Fruit fly (Drosophila melanogaster) whole organism, embryonic: ENCODE data around the gene msn.
A peak's percentile ranks its signal among the peaks of the same experiment; 100 is the strongest.

Experiments used
- Ada2b ChIP-seq: fragments of 200-800 bp; sonication (Bioruptor generic); IDR thresholded peaks from 2 replicates; pipeline ENCODE4 v1.3.6; 2022; ENCODE audit warnings: missing biosample characterization, missing genetic modification characterization
- CG10267 ChIP-seq: fragments of 200-800 bp; sonication (Bioruptor generic); optimal IDR thresholded peaks from 2 replicates; lab custom pipeline; 2018; ENCODE audit warnings: missing biosample characterization, mild to moderate bottlenecking, missing genetic modification characterization, moderate library complexity
- CG11504 ChIP-seq: fragments of 200-800 bp; sonication (Bioruptor generic); optimal IDR thresholded peaks from 3 replicates; lab custom pipeline; 2019; ENCODE audit warnings: missing biosample characterization, mild to moderate bottlenecking, missing genetic modification characterization, moderate library complexity
- CG11695 ChIP-seq: fragments of 200-800 bp; sonication (Bioruptor generic); IDR thresholded peaks from 3 replicates; pipeline ENCODE4 v1.3.6; 2022; ENCODE audit warnings: missing biosample characterization, missing genetic modification characterization
- CG11696 ChIP-seq: fragments of 200-800 bp; sonication (Bioruptor generic); IDR thresholded peaks from 2 replicates; pipeline ENCODE4 v1.3.6; 2022; ENCODE audit warnings: missing biosample characterization, missing genetic modification characterization
- CG11723 ChIP-seq: fragments of 200-800 bp; sonication (Bioruptor generic); optimal IDR thresholded peaks from 2 replicates; lab custom pipeline; 2017; ENCODE audit warnings: missing biosample characterization, mild to moderate bottlenecking, missing genetic modification characterization
- CG12744 ChIP-seq: fragments of 200-800 bp; sonication (Bioruptor generic); optimal IDR thresholded peaks from 2 replicates; lab custom pipeline; 2016; ENCODE audit warnings: missing biosample characterization, missing genetic modification characterization
- CG13123 ChIP-seq: fragments of 200-800 bp; sonication (Bioruptor generic); optimal IDR thresholded peaks from 2 replicates; lab custom pipeline; 2016; ENCODE audit warnings: missing biosample characterization, missing genetic modification characterization
- CG14014 ChIP-seq: fragments of 200-800 bp; sonication (Bioruptor generic); IDR thresholded peaks from 2 replicates; pipeline ENCODE4 v1.3.6; 2022; ENCODE audit warnings: missing biosample characterization, missing genetic modification characterization
- CG14667 ChIP-seq: fragments of 200-800 bp; sonication (Bioruptor generic); IDR thresholded peaks from 2 replicates; pipeline ENCODE4 v1.3.6; 2022; ENCODE audit warnings: missing biosample characterization, missing genetic modification characterization
- CG1602 ChIP-seq: fragments of 200-800 bp; sonication (Bioruptor generic); optimal IDR thresholded peaks from 3 replicates; lab custom pipeline; 2016; ENCODE audit warnings: missing biosample characterization, missing genetic modification characterization
- CG16813 ChIP-seq: fragments of 200-800 bp; sonication (Bioruptor generic); IDR thresholded peaks from 3 replicates; pipeline ENCODE4 v1.3.6; 2022; ENCODE audit warnings: missing biosample characterization, missing genetic modification characterization; ENCODE audit not compliant: partially characterized antibody
- CG17385 ChIP-seq: fragments of 200-800 bp; sonication (Bioruptor generic); optimal IDR thresholded peaks from 3 replicates; lab custom pipeline; 2018; ENCODE audit warnings: missing biosample characterization, mild to moderate bottlenecking, missing genetic modification characterization
- CG17612 ChIP-seq: fragments of 200-800 bp; sonication (Bioruptor generic); IDR thresholded peaks from 2 replicates; pipeline ENCODE4 v1.3.6; 2022; ENCODE audit warnings: missing biosample characterization, missing genetic modification characterization
- CG1832 ChIP-seq: fragments of 200-800 bp; sonication (Bioruptor generic); optimal IDR thresholded peaks from 2 replicates; lab custom pipeline; 2017; ENCODE audit warnings: missing biosample characterization, mild to moderate bottlenecking, missing genetic modification characterization, inconsistent platforms
- CG18764 ChIP-seq: fragments of 200-800 bp; sonication (Bioruptor generic); optimal IDR thresholded peaks from 3 replicates; lab custom pipeline; 2016; ENCODE audit warnings: missing biosample characterization, missing genetic modification characterization
- CG34376 ChIP-seq: fragments of 200-800 bp; sonication (Bioruptor generic); optimal IDR thresholded peaks from 2 replicates; lab custom pipeline; 2018; ENCODE audit warnings: missing biosample characterization, mild to moderate bottlenecking, missing genetic modification characterization
- CG3726 ChIP-seq: fragments of 200-800 bp; sonication (Bioruptor generic); IDR thresholded peaks from 3 replicates; pipeline ENCODE4, ENCODE4 v1.3.6; 2022; ENCODE audit warnings: missing biosample characterization, missing genetic modification characterization
- CG42726 ChIP-seq: fragments of 200-800 bp; sonication (Bioruptor generic); IDR thresholded peaks from 2 replicates; pipeline ENCODE4 v1.3.6; 2022; ENCODE audit warnings: missing biosample characterization, missing genetic modification characterization; ENCODE audit not compliant: partially characterized antibody
- CG4617 ChIP-seq: fragments of 200-800 bp; sonication (Bioruptor generic); optimal IDR thresholded peaks from 3 replicates; lab custom pipeline; 2016; ENCODE audit warnings: missing biosample characterization, missing genetic modification characterization, borderline replicate concordance
- CG5180 ChIP-seq: fragments of 200-800 bp; sonication (Bioruptor generic); optimal IDR thresholded peaks from 3 replicates; lab custom pipeline; 2017; ENCODE audit warnings: missing biosample characterization, missing genetic modification characterization, mild to moderate bottlenecking, moderate library complexity, missing genetic modification reagents
- CG9437 ChIP-seq: fragments of 200-800 bp; sonication (Bioruptor generic); optimal IDR thresholded peaks from 2 replicates; lab custom pipeline; 2018; ENCODE audit warnings: missing biosample characterization, mild to moderate bottlenecking, missing genetic modification characterization
- E2f1 ChIP-seq: fragments of 200-800 bp; sonication (Bioruptor generic); IDR thresholded peaks from 2 replicates; pipeline ENCODE4 v1.3.6; 2022; ENCODE audit warnings: missing biosample characterization, missing genetic modification characterization
- Fer1 ChIP-seq: fragments of 200-800 bp; sonication (Bioruptor generic); optimal IDR thresholded peaks from 2 replicates; lab custom pipeline; 2017; ENCODE audit warnings: missing biosample characterization, mild to moderate bottlenecking, missing genetic modification characterization
- H2.0 ChIP-seq: fragments of 200-800 bp; sonication (Bioruptor generic); IDR thresholded peaks from 2 replicates; pipeline ENCODE4 v1.3.6; 2022; ENCODE audit warnings: missing biosample characterization, missing genetic modification characterization
- HLH3B ChIP-seq: fragments of 200-800 bp; sonication (Bioruptor generic); IDR thresholded peaks from 2 replicates; pipeline ENCODE4 v1.3.6; 2022; ENCODE audit warnings: missing biosample characterization, missing genetic modification characterization
- Hr39 ChIP-seq: fragments of >200 bp; optimal IDR thresholded peaks from 2 replicates; lab custom pipeline; 2017
- Hr78 ChIP-seq, 2 experiments: fragments of 200-800 bp in 1 of 2; fragments of >200 bp in 1 of 2; sonication (Bioruptor generic) in 1 of 2; optimal IDR thresholded peaks; 2 replicates each; lab custom pipeline; 2017 to 2019; ENCODE audit warnings: missing biosample characterization in 2 of 2, missing genetic modification characterization in 2 of 2, mild to moderate bottlenecking in 1 of 2, moderate library complexity in 1 of 2
- Med ChIP-seq: fragments of 200-800 bp; sonication (Bioruptor generic); peaks from one replicate; lab custom pipeline; 2016; ENCODE audit warnings: missing biosample characterization, missing genetic modification characterization, mild to moderate bottlenecking, inconsistent platforms, moderate library complexity
- Side ChIP-seq: fragments of 200-800 bp; sonication (Bioruptor generic); optimal IDR thresholded peaks from 2 replicates; lab custom pipeline; 2016; ENCODE audit warnings: missing biosample characterization, missing genetic modification characterization
- Sox102F ChIP-seq: fragments of 200-800 bp; sonication (Bioruptor generic); optimal IDR thresholded peaks from 2 replicates; lab custom pipeline; 2018; ENCODE audit warnings: missing biosample characterization, mild to moderate bottlenecking, missing genetic modification characterization, moderate library complexity
- Ssrp ChIP-seq: fragments of 200-800 bp; sonication (Bioruptor generic); optimal IDR thresholded peaks from 2 replicates; lab custom pipeline; 2018; ENCODE audit warnings: missing biosample characterization, mild to moderate bottlenecking, missing genetic modification characterization, moderate library complexity
- ab ChIP-seq: fragments of 200-800 bp; sonication (Bioruptor generic); optimal IDR thresholded peaks from 2 replicates; lab custom pipeline; 2016; ENCODE audit warnings: missing biosample characterization, missing genetic modification characterization
- abd-A ChIP-seq: fragments of 200-800 bp; sonication (Bioruptor generic); optimal IDR thresholded peaks from 3 replicates; lab custom pipeline; 2019; ENCODE audit warnings: missing biosample characterization, mild to moderate bottlenecking, missing genetic modification characterization, moderate library complexity
- amos ChIP-seq: fragments of 200-800 bp; sonication (Bioruptor generic); IDR thresholded peaks from 2 replicates; pipeline ENCODE4 v1.3.6; 2022; ENCODE audit warnings: missing biosample characterization, missing genetic modification characterization; ENCODE audit not compliant: partially characterized antibody
- bbx ChIP-seq: fragments of 200-800 bp; sonication (Bioruptor generic); IDR thresholded peaks from 2 replicates; pipeline ENCODE4 v1.3.6; 2022; ENCODE audit warnings: missing biosample characterization, missing genetic modification characterization; ENCODE audit not compliant: partially characterized antibody
- bsh ChIP-seq, 2 experiments: fragments of 200-800 bp; sonication (Bioruptor generic); optimal IDR thresholded peaks; 2 replicates each; lab custom pipeline; 2017 to 2018; ENCODE audit warnings: mild to moderate bottlenecking in 2 of 2, missing biosample characterization in 2 of 2, missing genetic modification characterization in 2 of 2, moderate library complexity in 1 of 2
- btn ChIP-seq: fragments of 200-800 bp; sonication (Bioruptor generic); optimal IDR thresholded peaks from 2 replicates; lab custom pipeline; 2016; ENCODE audit warnings: missing biosample characterization, missing genetic modification characterization
- croc ChIP-seq: fragments of 200-800 bp; sonication (Bioruptor generic); conservative IDR thresholded peaks from 3 replicates; pipeline ENCODE4 v1.3.6; 2022; ENCODE audit warnings: missing biosample characterization, missing genetic modification characterization
- esg ChIP-seq: fragments of 200-800 bp; sonication (Bioruptor generic); conservative IDR thresholded peaks from 2 replicates; pipeline ENCODE4 v1.3.6; 2022; ENCODE audit warnings: missing biosample characterization, missing genetic modification characterization
- fd96Cb ChIP-seq: fragments of 200-800 bp; sonication (Bioruptor generic); optimal IDR thresholded peaks from 2 replicates; lab custom pipeline; 2018; ENCODE audit warnings: missing biosample characterization, mild to moderate bottlenecking, missing genetic modification characterization, moderate library complexity
- ftz-f1 ChIP-seq: fragments of 200-800 bp; sonication (Bioruptor generic); optimal IDR thresholded peaks from 2 replicates; lab custom pipeline; 2016; ENCODE audit warnings: missing biosample characterization, missing genetic modification characterization
- knrl ChIP-seq: fragments of 200-800 bp; sonication (Bioruptor generic); IDR thresholded peaks from 3 replicates; pipeline ENCODE4 v1.3.6; 2022; ENCODE audit warnings: missing biosample characterization, missing genetic modification characterization; ENCODE audit not compliant: partially characterized antibody
- lbe ChIP-seq: fragments of 200-800 bp; sonication (Bioruptor generic); optimal IDR thresholded peaks from 2 replicates; lab custom pipeline; 2016; ENCODE audit warnings: missing biosample characterization, mild to moderate bottlenecking, missing genetic modification characterization
- row ChIP-seq: fragments of 200-800 bp; sonication (Bioruptor generic); IDR thresholded peaks from 3 replicates; pipeline ENCODE4 v1.3.6; 2022; ENCODE audit warnings: missing biosample characterization, missing genetic modification characterization
- run ChIP-seq: fragments of 200-800 bp; sonication (Bioruptor generic); optimal IDR thresholded peaks from 3 replicates; lab custom pipeline; 2018; ENCODE audit warnings: missing biosample characterization, mild to moderate bottlenecking, missing genetic modification characterization
- sd ChIP-seq: fragments of 200-800 bp; sonication (Bioruptor generic); optimal IDR thresholded peaks from 3 replicates; lab custom pipeline; 2018; ENCODE audit warnings: missing biosample characterization, mild to moderate bottlenecking, missing genetic modification characterization, moderate library complexity
- seq ChIP-seq: fragments of 200-800 bp; sonication (Bioruptor generic); IDR thresholded peaks from 2 replicates; pipeline ENCODE4 v1.3.6; 2022; ENCODE audit warnings: missing biosample characterization, missing genetic modification characterization
- sr ChIP-seq: fragments of 200-800 bp; sonication (Bioruptor generic); IDR thresholded peaks from 3 replicates; pipeline ENCODE4 v1.3.6; 2022; ENCODE audit warnings: missing biosample characterization, missing genetic modification characterization
- vvl ChIP-seq: fragments of 200-800 bp; sonication (Bioruptor generic); IDR thresholded peaks from 2 replicates; pipeline ENCODE4 v1.3.6; 2022; ENCODE audit warnings: missing biosample characterization, missing genetic modification characterization

msn gene

DNA sequence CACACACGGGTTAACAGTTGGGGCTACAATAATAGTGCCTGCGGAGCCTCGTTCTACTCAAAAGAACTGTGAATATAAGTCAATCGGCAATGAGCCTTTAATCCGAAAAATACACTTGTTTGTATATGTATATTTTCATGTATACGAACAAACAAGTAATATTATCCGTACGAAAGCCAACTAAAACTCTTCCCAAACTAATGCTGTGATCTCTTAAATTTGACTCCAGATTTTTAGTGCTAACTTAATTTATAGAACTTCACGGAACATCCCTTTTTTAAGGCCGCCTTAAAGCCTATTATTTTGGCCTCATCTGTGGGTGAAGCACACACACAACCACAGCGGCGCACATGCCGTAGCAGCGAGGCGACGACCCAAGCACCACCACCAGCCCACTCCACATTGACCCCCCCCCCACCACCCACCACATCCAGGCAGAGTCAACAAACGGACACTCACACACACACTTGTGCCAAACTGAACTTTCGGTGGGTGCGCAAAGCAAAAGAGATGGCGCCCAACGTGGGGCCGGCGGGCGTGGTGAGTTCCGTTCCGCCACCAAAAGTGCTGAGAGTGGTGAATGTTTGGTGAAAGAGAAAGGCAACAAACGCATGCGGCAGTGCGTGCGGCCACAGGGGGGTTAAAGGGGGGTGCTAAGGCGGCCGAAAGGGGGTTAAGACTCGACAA, 2.1 kb downstream of the msn start (continued):
- TF ChIP-seq lbe (peak; percentile 10), CG17385 (peak; percentile 88), Sox102F (GFP tag; lab: Kevin White, UChicago) (peak; percentile 83), abd-A (tag; lab: Kevin White, UChicago) (peak; percentile 77), CG5180 (GFP tag; lab: Kevin White, UChicago) (peak; percentile 80), E2f1 (GFP tag; lab: Robert Waterston, UW) (peak; percentile 73), Hr39 (lab: Kevin White, UChicago) (no peak), CG14014 (GFP tag; lab: Robert Waterston, UW) (no peak; the same call in none of the 2 replicates), CG1602 (GFP tag; lab: Kevin White, UChicago) (peak; percentile 72), CG13123 (GFP tag; lab: Kevin White, UChicago) (peak; percentile 56), Ada2b (peak; percentile 74), esg (GFP tag; lab: Robert Waterston, UW) (peak; percentile 66), btn (GFP tag; lab: Kevin White, UChicago) (peak; percentile 59), CG11723 (GFP tag; lab: Kevin White, UChicago) (peak; percentile 79), bsh (GFP tag; optimal IDR thresholded peaks at IDR 0.05; lab: Kevin White, UChicago) (peak; percentile 80 to 86), ab (GFP tag; lab: Kevin White, UChicago) (peak; percentile 42), seq (GFP tag; lab: Robert Waterston, UW) (peak; percentile 82), CG3726 (GFP tag; lab: Robert Waterston, UW) (no peak), CG14667 (GFP tag; lab: Robert Waterston, UW) (peak; percentile 40; the same call in 1 of the 2 replicates), fd96Cb (tag; lab: Kevin White, UChicago) (peak; percentile 83), CG9437 (GFP tag; lab: Kevin White, UChicago) (peak; percentile 85), row (GFP tag; lab: Robert Waterston, UW) (peak; percentile 81), Ssrp (tag; lab: Kevin White, UChicago) (peak; percentile 78), CG42726 (no peak), HLH3B (GFP tag; lab: Robert Waterston, UW) (peak; percentile 60), CG16813 (GFP tag; lab: Robert Waterston, UW) (no peak), CG18764 (GFP tag; lab: Kevin White, UChicago) (peak; percentile 66), CG34376 (GFP tag; lab: Kevin White, UChicago) (peak; percentile 70)

DNA sequence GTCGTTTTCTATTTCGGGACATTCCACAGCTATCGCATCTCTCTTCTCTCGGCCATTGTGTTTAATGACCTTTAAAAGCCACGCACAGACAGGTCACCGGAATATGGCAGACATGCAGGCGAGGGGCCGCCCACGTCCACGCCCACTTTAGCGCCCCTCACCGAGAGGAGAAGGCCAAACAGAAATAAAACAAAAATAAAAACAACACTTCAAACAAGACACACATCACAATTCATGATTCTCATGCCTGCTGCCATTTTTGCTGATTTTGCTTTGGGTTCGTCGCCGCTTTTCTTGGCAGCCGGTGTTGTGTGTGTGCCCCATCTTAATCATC, 2.8 kb downstream of the msn start:
- peak; percentile 27 for TF ChIP-seq Med (GFP tag; lab: Kevin White, UChicago)
- TF ChIP-seq CG17612 = no peak
- no peak for TF ChIP-seq bsh (GFP tag; optimal IDR thresholded peaks at IDR 0.05; lab: Kevin White, UChicago)
- no peak for TF ChIP-seq vvl
- TF ChIP-seq H2.0 = no peak
- no peak for TF ChIP-seq amos (GFP tag; lab: Robert Waterston, UW)
- TF ChIP-seq Fer1 (GFP tag; lab: Kevin White, UChicago) = no peak
- no peak for TF ChIP-seq CG1832
- TF ChIP-seq CG11504 (tag; lab: Kevin White, UChicago) = no peak
- TF ChIP-seq croc (GFP tag; lab: Robert Waterston, UW) = no peak
- TF ChIP-seq CG11695 (GFP tag; lab: Robert Waterston, UW) = no peak
- no peak for TF ChIP-seq CG4617 (GFP tag; lab: Kevin White, UChicago)
- peak in 1 of 2 experiments; percentile 74 for TF ChIP-seq Hr78 (GFP tag; optimal IDR thresholded peaks at IDR 0.05; lab: Kevin White, UChicago)
- no peak for TF ChIP-seq knrl (GFP tag; lab: Robert Waterston, UW)
- no peak for TF ChIP-seq CG11696
- no peak for TF ChIP-seq run (tag; lab: Kevin White, UChicago)
- no peak for TF ChIP-seq sd (tag; lab: Kevin White, UChicago)
- no peak for TF ChIP-seq Side (GFP tag; lab: Kevin White, UChicago)
- no peak for TF ChIP-seq CG10267 (tag; lab: Kevin White, UChicago)
- peak; percentile 53 for TF ChIP-seq ftz-f1 (GFP tag; lab: Kevin White, UChicago)
- TF ChIP-seq sr (GFP tag; lab: Robert Waterston, UW) = peak; percentile 99
- TF ChIP-seq bbx = 0 out of 2 replicates have a peak, but pooled peaks have one; percentile 20
- TF ChIP-seq CG12744 (GFP tag; lab: Kevin White, UChicago) = no peak
